Worm (Caenorhabditis elegans) whole organism, L3 larva: ENCODE data around the gene C12D8.13.

Experiments used
- fkh-10 ChIP-seq: sonication (generic microtip); optimal IDR thresholded peaks from 2 replicates; lab custom pipeline; 2017; ENCODE audit warnings: missing biosample characterization, missing genetic modification reagents, missing genetic modification characterization
- fkh-2 ChIP-seq: fragments of 150-350 bp; optimal IDR thresholded peaks from 2 replicates; lab custom pipeline; 2014; ENCODE audit warnings: missing biosample characterization, missing genetic modification reagents, missing genetic modification characterization
- fos-1 ChIP-seq: fragments of 150-350 bp; optimal IDR thresholded peaks from 2 replicates; lab custom pipeline; 2014; ENCODE audit warnings: missing biosample characterization, missing genetic modification characterization
- jun-1 ChIP-seq: fragments of 150-350 bp; optimal IDR thresholded peaks from 2 replicates; lab custom pipeline; 2014; ENCODE audit warnings: missing biosample characterization, missing genetic modification reagents, missing genetic modification characterization
- lin-39 ChIP-seq: fragments of 150-350 bp; optimal IDR thresholded peaks from 2 replicates; lab custom pipeline; 2018; ENCODE audit warnings: missing biosample characterization, missing genetic modification reagents, missing genetic modification characterization
- mdl-1 ChIP-seq: fragments of 150-350 bp; optimal IDR thresholded peaks from 2 replicates; lab custom pipeline; 2014; ENCODE audit warnings: missing biosample characterization, missing genetic modification characterization
- nhr-12 ChIP-seq: fragments of 150-350 bp; optimal IDR thresholded peaks from 2 replicates; lab custom pipeline; 2014; ENCODE audit warnings: missing biosample characterization, missing genetic modification characterization
- nhr-237 ChIP-seq: fragments of 150-350 bp; optimal IDR thresholded peaks from 2 replicates; lab custom pipeline; 2014; ENCODE audit warnings: missing biosample characterization, missing genetic modification characterization
- nhr-28 ChIP-seq: fragments of 150-350 bp; optimal IDR thresholded peaks from 2 replicates; lab custom pipeline; 2014; ENCODE audit warnings: missing biosample characterization, missing genetic modification characterization
- nhr-76 ChIP-seq: fragments of 150-350 bp; sonication (generic microtip); optimal IDR thresholded peaks from 5 replicates; lab custom pipeline; 2014; ENCODE audit warnings: missing biosample characterization, missing genetic modification characterization
- nhr-77 ChIP-seq: fragments of 150-350 bp; optimal IDR thresholded peaks from 2 replicates; lab custom pipeline; 2014; ENCODE audit warnings: missing biosample characterization, missing genetic modification characterization
- sea-2 ChIP-seq: fragments of 150-350 bp; sonication (generic microtip); optimal IDR thresholded peaks from 4 replicates; lab custom pipeline; 2014; ENCODE audit warnings: missing biosample characterization, missing genetic modification reagents, missing genetic modification characterization
- unc-62 ChIP-seq: fragments of 150-350 bp; sonication (generic microtip); optimal IDR thresholded peaks from 4 replicates; lab custom pipeline; 2014; ENCODE audit warnings: missing biosample characterization, missing genetic modification reagents, missing genetic modification characterization

DNA sequence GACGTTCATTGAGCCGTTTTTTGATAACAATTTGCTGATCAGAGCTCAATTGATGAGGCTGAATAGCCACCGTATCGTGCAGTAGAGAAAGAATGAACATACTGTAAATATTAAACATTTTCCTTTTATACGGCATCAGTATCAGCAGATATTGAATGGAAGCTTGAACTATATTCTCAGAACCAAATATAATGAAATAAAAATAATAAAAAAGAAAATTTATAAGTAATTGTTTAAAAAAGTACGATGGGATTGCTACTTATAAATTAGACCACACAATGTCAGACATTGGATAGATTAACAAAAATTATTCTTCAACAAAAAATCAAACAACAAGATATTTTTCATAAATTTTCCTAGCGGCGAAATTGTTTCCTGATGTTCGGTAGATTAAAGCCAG is 14.0 kb downstream of the C12D8.13 start, which contains the start of gene rpc-25:
- TF ChIP-seq nhr-76 (no peak), jun-1 (tag; lab: Kevin White, UChicago) (no peak), nhr-77 (no peak), nhr-28 (tag; lab: Kevin White, UChicago) (no peak), nhr-237 (tag; lab: Kevin White, UChicago) (no peak), fkh-2 (no peak), fkh-10 (GFP tag; lab: Kevin White, UChicago) (no peak), lin-39 (tag; lab: Kevin White, UChicago) (no peak), fos-1 (tag; lab: Kevin White, UChicago) (no peak), sea-2 (no peak), nhr-12 (tag; lab: Kevin White, UChicago) (no peak), unc-62 (GFP tag; lab: Kevin White, UChicago) (no peak), mdl-1 (no peak)
